Worm (Caenorhabditis elegans): ENCODE data around the gene nxf-1.

DNA sequence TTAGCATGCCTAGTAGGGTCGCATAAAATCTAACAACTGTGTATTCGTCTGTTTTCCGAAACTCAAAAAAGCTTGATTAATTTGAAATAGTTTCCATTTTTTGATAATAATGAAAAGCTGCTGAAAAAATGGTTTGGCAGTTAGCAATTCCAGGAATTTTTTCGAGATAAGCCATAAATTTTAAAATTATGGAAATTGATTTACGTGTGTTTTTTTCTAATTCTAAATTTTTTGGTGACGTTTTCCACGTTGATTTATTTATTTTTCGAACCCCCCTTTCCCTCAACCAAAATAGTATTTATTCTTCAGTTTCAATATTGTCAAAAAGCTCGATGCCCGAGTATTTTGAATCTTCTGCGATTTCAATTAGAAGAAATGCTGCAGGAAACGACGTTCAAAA, 14.1 kb upstream of the nxf-1 start, which contains the start of gene F23B12.1:
- TF ChIP-seq flt-1 (GFP tag; IDR thresholded peaks at IDR 0.05): no peak
- TF ChIP-seq tra-4 (tag; optimal IDR thresholded peaks at IDR 0.05): no peak
- no peak for TF ChIP-seq tbx-11 (GFP tag; IDR thresholded peaks at IDR 0.05)
- no peak for TF ChIP-seq ceh-36 (tag; optimal IDR thresholded peaks at IDR 0.05)
- TF ChIP-seq tbx-37 (GFP tag; conservative IDR thresholded peaks at IDR 0.05): no peak

Measured in whole organism, early embryonic.